Fruit fly (Drosophila melanogaster): ENCODE results near the gene Trm7-32.

Trm7-32 gene

DNA sequence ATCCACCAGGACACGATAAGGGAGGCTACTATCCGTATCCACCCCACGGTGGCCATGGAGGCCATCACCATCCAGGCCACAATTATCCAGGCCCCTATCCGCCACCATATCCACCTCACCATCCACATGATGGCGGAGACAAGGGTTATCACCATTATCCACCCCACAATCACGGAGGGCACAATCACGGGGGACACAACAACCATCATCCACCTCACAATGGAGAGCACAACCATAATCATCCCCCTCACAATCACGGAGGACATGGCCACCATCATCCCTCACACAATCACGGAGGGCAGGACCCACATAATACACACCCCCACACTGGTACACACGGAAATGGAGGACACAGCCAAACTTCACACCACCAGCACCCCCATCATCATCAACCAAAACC lies 10.7 kb upstream of the Trm7-32 start:
- TF ChIP-seq noc (tag; optimal IDR thresholded peaks at IDR 0.05), result no peak

DNA sequence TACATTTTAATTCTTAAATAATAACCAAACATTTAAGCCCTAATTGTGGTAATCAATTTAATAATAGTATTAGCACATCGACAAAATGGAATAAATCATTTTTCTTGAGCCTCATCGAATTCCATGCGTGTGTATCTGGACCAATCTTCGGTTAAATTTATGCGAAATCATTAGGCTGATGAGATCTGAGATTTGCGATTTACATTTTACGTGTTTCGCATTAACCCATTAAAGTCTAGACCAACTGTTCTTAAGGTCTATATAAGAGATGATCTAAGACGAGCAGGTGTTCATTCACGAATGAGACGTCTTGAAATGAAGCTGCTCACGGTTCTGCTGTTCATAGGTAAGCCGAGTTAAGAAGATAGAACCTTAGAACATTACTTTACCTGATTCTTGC lies 9.0 kb upstream of the Trm7-32 start, which contains the start of gene CG31268:
CG31268 (plus strand) TSS at position 301 of the 400 bp plus-strand sequence.
- no peak for TF ChIP-seq noc (tag; optimal IDR thresholded peaks at IDR 0.05)

DNA sequence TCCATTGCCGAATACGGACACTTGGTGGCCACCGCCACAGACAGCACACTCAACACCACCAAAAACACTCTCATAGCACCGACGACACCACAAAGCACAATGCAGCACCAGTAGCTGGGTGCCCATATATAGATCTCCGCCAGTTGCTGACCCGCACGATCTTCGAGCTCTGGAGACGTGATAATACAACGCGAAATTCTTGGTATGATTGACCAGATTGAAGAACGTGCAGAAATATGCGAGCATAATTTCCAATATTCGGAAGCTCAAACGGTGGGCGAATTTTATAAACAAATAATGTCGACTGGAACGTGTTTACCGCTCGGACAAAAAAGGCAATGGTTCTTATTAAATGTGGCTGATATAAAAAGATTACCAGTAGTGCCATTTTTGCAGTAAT lies 4.5 kb upstream of the Trm7-32 start, which contains the start of gene CG4009:
CG4009 (minus strand) TSS at position 101 of the 400 bp plus-strand sequence.
- TF ChIP-seq noc (tag; optimal IDR thresholded peaks at IDR 0.05), result no peak

DNA sequence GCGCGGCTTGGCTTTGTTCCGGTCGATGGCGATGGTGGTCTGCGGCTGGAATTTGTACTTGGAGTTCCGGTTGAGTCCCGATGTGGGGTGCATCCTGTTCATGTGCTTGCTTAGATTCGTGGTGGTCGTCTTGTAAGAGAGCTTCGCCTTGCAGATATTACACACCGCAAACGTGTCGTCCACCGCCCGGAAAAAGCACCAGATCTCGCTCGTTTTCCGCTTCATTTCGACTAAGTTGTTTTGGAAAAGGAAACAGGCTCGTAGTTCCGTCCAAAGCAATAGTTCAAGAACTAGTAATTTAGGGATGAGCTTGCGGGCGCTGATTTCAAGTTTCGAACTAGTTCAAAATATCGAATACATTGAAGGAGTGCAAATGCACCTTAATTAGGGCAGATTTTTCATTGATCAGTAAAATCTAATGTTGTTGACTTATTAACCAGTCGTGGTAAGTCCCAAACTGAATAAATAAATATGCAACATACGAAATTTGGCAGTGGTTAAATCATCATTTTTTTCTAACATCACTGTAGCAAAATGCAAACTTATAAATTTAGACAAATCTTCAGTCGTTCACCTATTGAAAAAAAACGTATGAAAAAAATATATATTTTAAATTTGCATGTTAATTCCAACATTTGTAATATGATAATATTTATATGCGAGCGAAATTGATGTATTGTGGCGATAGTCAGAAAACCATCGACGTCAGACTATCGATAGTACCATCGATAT lies 2.5 kb downstream of the Trm7-32 start, which contains the start of the genes bdwf and Patr-1:
bdwf (minus strand) TSS at position 299 of the 732 bp plus-strand sequence.
Patr-1 (plus strand) TSS at position 727 of the 732 bp plus-strand sequence.
- no peak for TF ChIP-seq noc (tag; optimal IDR thresholded peaks at IDR 0.05)

DNA sequence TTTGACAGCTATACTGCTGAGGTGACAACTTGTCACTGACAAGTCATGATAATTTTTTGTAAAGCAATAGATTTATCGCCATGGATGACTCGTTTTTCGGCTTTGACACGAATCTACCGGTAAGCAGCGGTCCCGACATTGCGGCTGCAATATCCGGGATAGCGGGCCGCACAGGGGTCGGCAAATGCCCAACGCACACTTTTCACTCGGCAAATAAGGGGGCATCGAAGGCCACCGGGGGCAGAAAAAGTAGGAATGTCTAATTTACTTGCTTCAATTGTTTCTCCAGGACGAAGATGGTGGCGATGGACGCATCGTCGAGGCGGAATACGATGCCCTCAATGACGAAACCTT lies 3.1 kb downstream of the Trm7-32 start:
- no peak for TF ChIP-seq noc (tag; optimal IDR thresholded peaks at IDR 0.05)

DNA sequence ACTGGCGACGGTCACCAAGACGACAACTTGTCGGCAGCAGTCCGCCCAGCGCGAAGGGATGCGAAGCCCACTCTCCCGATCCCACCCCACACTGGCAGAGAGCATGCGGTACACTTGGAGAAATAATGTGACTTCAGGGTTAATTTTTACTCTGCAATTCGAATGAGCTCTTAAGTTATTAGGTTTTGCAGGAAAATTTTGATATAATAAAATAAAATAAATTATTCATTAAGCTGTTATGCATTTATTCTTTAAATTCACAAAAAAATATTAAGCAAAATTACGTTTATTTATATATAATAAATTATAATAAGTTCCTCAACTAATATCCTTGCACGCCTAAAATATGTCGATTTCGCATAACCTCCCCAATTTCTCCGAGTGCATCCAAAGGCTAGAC lies 8.4 kb downstream of the Trm7-32 start:
- no peak for TF ChIP-seq noc (tag; optimal IDR thresholded peaks at IDR 0.05)

DNA sequence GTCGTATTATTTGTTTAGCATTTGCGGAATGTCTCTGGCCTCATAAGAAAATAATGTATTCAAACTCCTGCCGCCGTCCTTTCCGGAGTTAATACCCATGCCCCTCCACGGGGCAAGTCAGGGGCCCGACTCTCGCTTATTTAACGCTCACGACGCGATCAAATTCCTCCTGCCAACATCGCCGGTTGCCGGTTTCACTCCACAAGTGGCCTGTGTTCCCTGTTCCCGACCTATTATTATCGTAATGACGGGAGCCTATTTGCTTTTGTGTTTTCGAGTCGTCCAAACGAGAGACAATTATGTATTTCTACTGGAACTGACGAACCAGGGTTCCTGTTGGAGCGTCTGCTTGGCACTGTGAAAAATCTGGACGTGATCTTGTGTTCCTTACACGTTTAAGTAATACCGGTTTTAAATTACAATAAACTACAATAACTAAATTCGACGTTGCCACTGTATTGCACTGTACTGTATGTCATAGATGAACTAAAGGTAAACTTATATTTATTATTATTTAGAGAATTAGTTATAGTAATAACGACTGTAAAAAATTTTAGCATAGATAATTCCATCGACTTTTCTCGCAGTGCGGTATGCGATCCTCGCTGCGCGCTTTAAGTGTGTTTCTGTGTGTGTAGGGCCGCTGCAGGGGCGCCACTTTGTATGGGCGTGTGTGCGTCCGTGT lies 12.1 kb downstream of the Trm7-32 start:
- TF ChIP-seq noc (tag; optimal IDR thresholded peaks at IDR 0.05), result no peak

DNA sequence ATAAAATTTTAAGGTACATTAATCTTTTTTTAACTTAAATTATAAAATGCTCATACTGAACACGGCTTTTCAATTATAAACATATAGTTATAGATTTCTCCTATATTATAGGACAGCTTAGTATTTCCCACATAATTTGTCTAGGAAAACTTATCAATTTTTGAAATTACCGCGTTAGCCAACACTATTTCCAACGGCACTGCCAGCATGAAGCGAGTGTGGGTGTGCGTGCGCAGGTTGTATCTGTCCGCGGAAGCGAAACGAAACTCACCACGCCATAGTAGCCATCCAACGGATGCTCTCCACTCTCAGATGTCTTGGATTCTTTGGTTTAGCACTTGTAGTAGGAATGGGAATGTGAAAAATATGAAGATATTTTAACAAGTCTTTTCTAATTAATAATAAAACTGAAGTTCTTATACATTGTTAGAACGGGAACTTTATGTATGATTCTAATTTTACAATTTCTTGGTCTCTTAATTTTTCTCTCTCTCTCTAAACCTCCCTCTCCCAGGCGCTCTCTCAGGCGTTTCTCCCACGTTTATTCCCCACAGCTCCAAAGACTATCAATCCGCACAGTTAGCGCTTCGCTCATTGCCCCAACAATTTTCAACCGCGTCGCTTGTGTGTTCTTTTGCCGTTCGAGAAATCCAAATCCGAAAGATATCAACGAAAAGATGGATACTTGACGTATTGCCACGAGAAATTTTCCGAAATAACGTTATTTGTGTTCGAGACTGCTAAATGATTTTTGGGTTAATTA lies 13.1 kb downstream of the Trm7-32 start, which contains the start of gene Dad:
Dad (plus strand) TSS at position 593 of the 763 bp plus-strand sequence.
- TF ChIP-seq noc (tag; optimal IDR thresholded peaks at IDR 0.05), result peak; percentile 7

DNA sequence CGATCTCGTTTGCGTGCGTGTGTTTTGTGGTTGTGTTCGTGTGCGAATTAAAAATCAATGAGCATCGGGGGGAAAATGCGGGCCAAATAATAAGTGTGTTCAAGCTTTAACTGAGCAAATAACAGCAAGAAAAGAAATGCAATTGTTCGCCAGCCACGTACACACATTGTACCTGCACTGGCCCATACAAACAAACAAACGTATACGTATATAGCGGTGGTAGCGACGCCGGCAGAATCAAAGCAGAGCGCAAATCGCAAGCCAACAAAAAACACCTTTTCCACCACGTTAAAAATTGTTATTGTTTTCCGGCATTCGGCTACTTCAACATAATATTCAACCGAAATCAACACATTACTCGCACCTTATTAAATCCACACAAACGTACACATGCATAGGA lies 14.0 kb downstream of the Trm7-32 start:
- no peak for TF ChIP-seq noc (tag; optimal IDR thresholded peaks at IDR 0.05)

DNA sequence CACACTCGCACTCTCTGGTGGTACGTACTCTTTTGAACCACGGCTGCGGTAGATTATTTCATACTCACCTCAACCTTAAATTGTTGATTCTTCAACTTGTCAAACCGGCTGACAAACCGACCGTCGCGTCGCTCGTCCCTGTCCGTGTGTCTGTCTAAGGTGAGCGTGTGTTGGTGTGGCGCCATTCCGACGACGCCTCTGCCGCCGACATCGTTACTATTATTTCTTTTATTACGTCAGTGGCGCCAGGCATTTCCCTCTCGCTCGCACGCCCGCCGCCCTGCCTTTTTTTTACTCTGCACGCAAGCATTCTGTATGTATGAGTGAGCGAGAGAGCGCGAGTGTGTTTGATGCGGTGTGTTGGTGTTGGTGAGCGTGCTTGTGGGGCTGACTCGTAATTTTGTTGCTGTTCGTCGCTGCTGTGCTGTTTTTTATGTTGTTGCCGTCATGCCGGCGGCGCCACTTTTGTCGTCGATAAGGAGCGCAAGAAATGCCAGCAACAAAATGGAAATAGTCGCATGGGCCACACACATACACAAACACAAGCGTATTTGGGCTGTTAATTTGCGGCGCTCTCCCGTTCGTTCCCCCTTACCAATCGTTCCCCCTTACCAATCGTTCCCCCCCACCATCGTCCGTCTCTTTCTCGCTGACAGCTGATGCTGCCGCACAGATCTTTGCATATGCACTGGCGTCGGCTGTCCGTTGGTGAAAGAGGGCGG lies 15.9 kb downstream of the Trm7-32 start:
- peak; percentile 88 for TF ChIP-seq noc (tag; optimal IDR thresholded peaks at IDR 0.05)

DNA sequence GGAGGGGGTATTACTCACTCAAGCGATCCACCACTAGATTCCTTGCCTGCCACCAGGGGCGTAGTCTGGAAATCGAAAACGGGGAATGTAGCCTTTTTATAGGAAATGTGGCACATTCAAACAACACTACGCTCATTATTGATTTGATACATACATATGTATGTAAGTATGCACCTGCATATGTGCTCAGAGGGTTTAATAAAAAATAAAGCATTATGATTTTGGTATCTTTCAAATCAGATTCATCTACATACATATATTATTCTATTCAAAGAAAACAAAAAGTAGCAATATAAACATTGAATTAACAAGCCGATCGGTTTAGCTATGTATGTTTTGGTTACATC lies 16.4 kb downstream of the Trm7-32 start:
- TF ChIP-seq noc (tag; optimal IDR thresholded peaks at IDR 0.05), result no peak

DNA sequence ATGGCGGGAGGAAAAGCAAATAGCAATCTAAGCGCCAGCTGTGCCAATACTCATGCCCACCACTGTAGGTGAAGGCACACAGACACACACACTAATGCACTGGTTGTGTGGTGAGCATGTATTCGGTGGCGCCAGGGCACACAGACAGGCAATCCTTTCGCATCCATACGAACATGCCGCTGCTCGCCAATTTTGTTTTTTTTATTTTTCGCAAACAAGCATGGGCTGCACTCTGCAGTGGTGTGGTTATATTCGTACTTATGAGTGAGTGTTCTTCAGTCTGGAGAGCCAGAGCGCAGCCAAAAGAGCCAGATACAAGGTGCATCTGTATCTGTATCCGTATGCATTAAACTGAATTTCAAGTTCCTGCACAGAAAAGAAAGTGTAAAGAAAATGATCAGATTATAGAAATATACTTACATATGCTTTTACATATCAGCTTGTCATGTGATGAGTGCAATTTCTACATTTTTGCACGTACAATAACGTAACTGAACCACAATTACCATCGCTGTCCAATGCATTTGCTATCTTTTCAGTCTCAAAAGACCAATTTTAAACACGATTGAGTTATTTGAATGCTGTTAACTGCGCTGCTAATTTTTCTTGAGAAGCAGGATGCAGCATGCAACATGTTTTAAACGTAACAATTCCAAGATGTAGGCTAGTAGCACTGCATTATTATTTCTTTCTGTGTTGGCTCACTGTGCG lies 18.8 kb downstream of the Trm7-32 start:
- no peak for TF ChIP-seq noc (tag; optimal IDR thresholded peaks at IDR 0.05)

DNA sequence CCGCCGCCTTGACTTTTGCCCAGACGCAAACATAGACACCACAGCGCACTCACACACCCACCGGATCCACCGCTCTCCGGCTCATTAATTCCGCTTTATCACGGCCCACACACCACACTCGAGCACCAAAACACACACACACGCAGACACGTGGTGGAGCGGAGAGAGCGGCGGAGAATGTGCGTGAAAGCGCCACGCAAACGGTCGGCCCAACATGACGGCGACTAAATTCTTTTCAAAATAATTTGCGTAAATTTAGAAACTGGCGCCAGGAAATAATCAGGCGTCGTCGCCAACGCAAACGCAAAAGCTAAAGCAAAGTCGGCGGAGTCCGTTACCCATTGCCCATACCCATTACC lies 19.3 kb downstream of the Trm7-32 start:
- no peak for TF ChIP-seq noc (tag; optimal IDR thresholded peaks at IDR 0.05)

DNA sequence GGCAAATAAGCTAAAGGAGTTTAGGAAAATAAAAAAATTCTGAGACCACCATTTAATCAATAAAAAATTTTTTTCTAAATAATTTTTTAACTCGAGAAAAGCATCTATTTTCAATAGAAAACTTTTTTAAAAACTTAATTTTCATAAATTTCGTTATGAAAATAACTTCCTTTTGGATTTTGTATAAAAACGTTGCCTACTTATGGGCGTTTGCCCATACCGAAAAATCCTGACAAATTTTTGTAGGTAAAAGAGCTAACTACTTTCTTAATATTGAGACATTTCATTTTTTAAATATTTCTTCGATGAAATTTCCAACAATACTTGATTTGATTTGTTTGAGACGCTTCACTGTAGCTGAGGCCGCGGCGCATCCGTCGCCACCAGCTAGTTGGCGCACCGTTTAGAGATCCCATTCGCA lies 19.8 kb downstream of the Trm7-32 start:
- TF ChIP-seq noc (tag; optimal IDR thresholded peaks at IDR 0.05), result peak; percentile 71

DNA sequence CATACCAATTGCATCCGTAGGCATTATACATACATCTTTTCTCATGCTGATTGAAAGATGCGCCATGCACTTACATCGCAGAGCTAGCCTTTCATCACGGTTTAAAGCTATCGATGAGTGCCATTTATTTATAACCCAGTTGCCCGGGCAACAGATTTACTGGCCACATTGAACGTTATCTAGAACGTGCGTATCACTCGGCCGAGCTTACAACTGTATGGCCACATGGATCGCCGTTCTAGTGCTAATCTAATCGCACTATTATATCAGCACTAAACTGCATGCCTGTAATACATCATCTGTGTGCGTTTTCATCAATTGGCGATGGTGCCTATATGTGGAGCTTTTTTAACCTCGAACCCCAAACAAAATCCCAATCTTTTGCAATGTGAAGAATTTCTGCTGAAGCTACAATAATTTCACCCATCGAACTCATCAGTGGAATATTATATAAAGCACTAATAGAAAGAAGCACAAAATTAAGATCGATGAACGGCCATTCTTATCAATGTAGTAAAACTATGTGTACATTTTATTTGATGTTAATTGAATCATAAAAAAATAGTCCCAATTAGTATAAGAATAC lies 20.4 kb downstream of the Trm7-32 start:
- TF ChIP-seq noc (tag; optimal IDR thresholded peaks at IDR 0.05), result no peak

Measured in whole organism, larva.